Worm (Caenorhabditis elegans): ENCODE data around the gene C06A8.6.

DNA sequence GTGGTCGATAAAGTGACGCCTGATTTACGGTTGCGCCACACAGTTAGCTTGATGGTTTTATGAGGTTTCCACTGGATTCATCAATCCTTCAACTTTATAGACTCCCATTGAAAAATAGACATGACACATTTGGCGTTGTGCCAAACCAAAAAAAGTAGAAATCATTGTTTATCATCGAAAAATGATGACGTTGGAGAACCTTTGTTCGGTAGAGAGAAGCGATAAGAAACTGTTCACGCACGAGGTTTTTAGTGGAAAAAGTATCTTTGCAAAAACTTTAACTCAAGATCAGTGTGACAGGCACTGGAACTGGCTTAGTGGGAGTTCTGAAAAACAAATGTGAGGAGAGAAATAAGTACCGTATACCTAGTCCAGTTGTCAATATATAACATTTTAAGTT lies 41.3 kb downstream of the C06A8.6 start:
- no peak for TF ChIP-seq F13C5.2 (tag; optimal IDR thresholded peaks at IDR 0.05)
- TF ChIP-seq ama-1 (optimal IDR thresholded peaks at IDR 0.05): no peak
- TF ChIP-seq tbx-37 (GFP tag; conservative IDR thresholded peaks at IDR 0.05): no peak
